Fruit fly (Drosophila melanogaster) whole organism, embryonic: ENCODE measurements around the gene Rab18.

ENCODE experiments used
- Atf6 ChIP-seq: fragments of 200-800 bp; sonication (Bioruptor generic); IDR thresholded peaks from 2 replicates; pipeline ENCODE4 v1.3.6; 2022; ENCODE audit warnings: missing biosample characterization, missing genetic modification characterization
- Awh ChIP-seq: fragments of 200-800 bp; sonication (Bioruptor generic); IDR thresholded peaks from 2 replicates; pipeline ENCODE4, ENCODE4 v1.3.6; 2022; ENCODE audit warnings: missing biosample characterization, missing genetic modification characterization
- CG10209 ChIP-seq: fragments of 200-800 bp; sonication (Bioruptor generic); optimal IDR thresholded peaks from 3 replicates; lab custom pipeline; 2017; ENCODE audit warnings: missing biosample characterization, mild to moderate bottlenecking, missing genetic modification characterization, missing genetic modification reagents
- CG10366 ChIP-seq: fragments of 200-800 bp; sonication (Bioruptor generic); IDR thresholded peaks from 2 replicates; pipeline ENCODE4 v1.3.6; 2022; ENCODE audit warnings: missing biosample characterization, missing genetic modification characterization
- CG10654 ChIP-seq: fragments of 200-800 bp; sonication (Bioruptor generic); optimal IDR thresholded peaks from 2 replicates; lab custom pipeline; 2016; ENCODE audit warnings: missing biosample characterization, missing genetic modification characterization
- CG10979 ChIP-seq: fragments of 200-800 bp; sonication (Bioruptor generic); optimal IDR thresholded peaks from 2 replicates; lab custom pipeline; 2018; ENCODE audit warnings: missing biosample characterization, mild to moderate bottlenecking, missing genetic modification characterization, moderate library complexity
- CG11247 ChIP-seq: fragments of 200-800 bp; sonication (Bioruptor generic); IDR thresholded peaks from 2 replicates; pipeline ENCODE4 v1.3.6; 2022; ENCODE audit warnings: missing biosample characterization, missing genetic modification characterization
- CG11723 ChIP-seq: fragments of 200-800 bp; sonication (Bioruptor generic); optimal IDR thresholded peaks from 2 replicates; lab custom pipeline; 2017; ENCODE audit warnings: missing biosample characterization, mild to moderate bottlenecking, missing genetic modification characterization
- CG14965 ChIP-seq: fragments of 200-800 bp; sonication (Bioruptor generic); optimal IDR thresholded peaks from 2 replicates; lab custom pipeline; 2016; ENCODE audit warnings: missing biosample characterization, missing genetic modification characterization, borderline replicate concordance
- CG15601 ChIP-seq: fragments of 200-800 bp; sonication (Bioruptor generic); optimal IDR thresholded peaks from 3 replicates; lab custom pipeline; 2019; ENCODE audit warnings: missing biosample characterization, mild to moderate bottlenecking, missing genetic modification characterization, moderate library complexity
- CG16779 ChIP-seq: fragments of 200-800 bp; sonication (Bioruptor generic); IDR thresholded peaks from 2 replicates; pipeline ENCODE4 v1.3.6; 2022; ENCODE audit warnings: missing biosample characterization, missing genetic modification characterization
- CG1792 ChIP-seq: fragments of 200-800 bp; sonication (Bioruptor generic); optimal IDR thresholded peaks from 2 replicates; lab custom pipeline; 2016; ENCODE audit warnings: missing biosample characterization, missing genetic modification characterization
- CG1832 ChIP-seq: fragments of 200-800 bp; sonication (Bioruptor generic); optimal IDR thresholded peaks from 2 replicates; lab custom pipeline; 2017; ENCODE audit warnings: missing biosample characterization, mild to moderate bottlenecking, missing genetic modification characterization, inconsistent platforms
- CG32767 ChIP-seq: fragments of 200-800 bp; sonication (Bioruptor generic); IDR thresholded peaks from 2 replicates; pipeline ENCODE4 v1.3.6; 2022; ENCODE audit warnings: missing biosample characterization, missing genetic modification characterization
- CG3847 ChIP-seq: fragments of 200-800 bp; sonication (Bioruptor generic); IDR thresholded peaks from 2 replicates; pipeline ENCODE4 v1.3.6; 2022; ENCODE audit warnings: missing biosample characterization, missing genetic modification characterization
- CG4328 ChIP-seq: fragments of 200-800 bp; sonication (Bioruptor generic); optimal IDR thresholded peaks from 3 replicates; lab custom pipeline; 2017; ENCODE audit warnings: missing biosample characterization, missing genetic modification reagents, missing genetic modification characterization
- CG5180 ChIP-seq: fragments of 200-800 bp; sonication (Bioruptor generic); optimal IDR thresholded peaks from 3 replicates; lab custom pipeline; 2017; ENCODE audit warnings: missing biosample characterization, missing genetic modification characterization, mild to moderate bottlenecking, moderate library complexity, missing genetic modification reagents
- CG6654 ChIP-seq: fragments of 200-800 bp; sonication (Bioruptor generic); optimal IDR thresholded peaks from 2 replicates; lab custom pipeline; 2017; ENCODE audit warnings: missing biosample characterization, mild to moderate bottlenecking, missing genetic modification characterization
- CG6765 ChIP-seq: fragments of 200-800 bp; sonication (Bioruptor generic); optimal IDR thresholded peaks from 3 replicates; lab custom pipeline; 2017; ENCODE audit warnings: missing biosample characterization, mild to moderate bottlenecking, missing genetic modification characterization
- CG8765 ChIP-seq: fragments of 200-800 bp; sonication (Bioruptor generic); IDR thresholded peaks from 2 replicates; pipeline ENCODE4 v1.3.6; 2022; ENCODE audit warnings: missing biosample characterization, missing genetic modification characterization
- CG9876 ChIP-seq: fragments of 200-800 bp; sonication (Bioruptor generic); optimal IDR thresholded peaks from 2 replicates; lab custom pipeline; 2016; ENCODE audit warnings: missing biosample characterization, missing genetic modification characterization
- Chrac-16 ChIP-seq: fragments of 200-800 bp; sonication (Bioruptor generic); optimal IDR thresholded peaks from 3 replicates; lab custom pipeline; 2016; ENCODE audit warnings: missing biosample characterization, missing genetic modification characterization
- CkIIα-i1 ChIP-seq: fragments of 200-800 bp; sonication (Bioruptor generic); IDR thresholded peaks from 2 replicates; pipeline ENCODE4 v1.3.6; 2022; ENCODE audit warnings: missing biosample characterization, missing genetic modification characterization
- Dfd ChIP-seq, 2 experiments: fragments of >200 bp; optimal IDR thresholded peaks; 2 replicates each; lab custom pipeline; 2017; ENCODE audit warnings: missing biosample characterization in 2 of 2, missing genetic modification characterization in 2 of 2
- Doc2 ChIP-seq: fragments of 200-800 bp; sonication (Bioruptor generic); IDR thresholded peaks from 2 replicates; pipeline ENCODE4 v1.3.6; 2022; ENCODE audit warnings: missing biosample characterization, missing genetic modification characterization
- Gsc ChIP-seq: fragments of 200-800 bp; sonication (Bioruptor generic); IDR thresholded peaks from 2 replicates; pipeline ENCODE4 v1.3.6; 2022; ENCODE audit warnings: missing biosample characterization, missing genetic modification characterization
- HmgD ChIP-seq: fragments of 200-800 bp; sonication (Bioruptor generic); optimal IDR thresholded peaks from 3 replicates; lab custom pipeline; 2016; ENCODE audit warnings: missing biosample characterization, missing genetic modification characterization
- Neu2 ChIP-seq: fragments of 200-800 bp; sonication (Bioruptor generic); optimal IDR thresholded peaks from 3 replicates; lab custom pipeline; 2016; ENCODE audit warnings: missing biosample characterization, missing genetic modification characterization, borderline replicate concordance
- Nf-YA ChIP-seq: fragments of 200-800 bp; sonication (Bioruptor generic); IDR thresholded peaks from 2 replicates; pipeline ENCODE4 v1.3.6; 2022; ENCODE audit warnings: missing biosample characterization, missing genetic modification characterization
- Spps ChIP-seq: fragments of 200-800 bp; sonication (Bioruptor generic); optimal IDR thresholded peaks from 2 replicates; lab custom pipeline; 2018; ENCODE audit warnings: missing biosample characterization, mild to moderate bottlenecking, missing genetic modification characterization
- Stat92E ChIP-seq, 3 experiments: fragments of >200 bp in 2 of 3; fragments of 200-800 bp in 1 of 3; sonication (Bioruptor generic) in 1 of 3; optimal IDR thresholded peaks; 2 replicates each; lab custom pipeline; 2017 to 2019; ENCODE audit warnings: missing biosample characterization in 3 of 3, missing genetic modification characterization in 3 of 3, mild to moderate bottlenecking in 1 of 3, moderate library complexity in 1 of 3
- al ChIP-seq: fragments of 200-800 bp; sonication (Bioruptor generic); IDR thresholded peaks from 2 replicates; pipeline ENCODE4 v1.3.6; 2022; ENCODE audit warnings: missing biosample characterization, missing genetic modification characterization
- ara ChIP-seq: fragments of 200-800 bp; sonication (Bioruptor generic); IDR thresholded peaks from 2 replicates; pipeline ENCODE4 v1.3.6; 2022; ENCODE audit warnings: missing biosample characterization, missing genetic modification characterization
- cato ChIP-seq: fragments of 200-800 bp; sonication (Bioruptor generic); optimal IDR thresholded peaks from 2 replicates; lab custom pipeline; 2016; ENCODE audit warnings: missing biosample characterization, missing genetic modification characterization, borderline replicate concordance
- ci ChIP-seq: fragments of 200-800 bp; sonication (Bioruptor generic); IDR thresholded peaks from 3 replicates; pipeline ENCODE4 v1.3.6; 2022; ENCODE audit warnings: missing biosample characterization, missing genetic modification characterization
- dati ChIP-seq: fragments of 200-800 bp; sonication (Bioruptor generic); IDR thresholded peaks from 2 replicates; pipeline ENCODE4 v1.3.6; 2022; ENCODE audit warnings: missing biosample characterization, missing genetic modification characterization
- fd96Cb ChIP-seq: fragments of 200-800 bp; sonication (Bioruptor generic); optimal IDR thresholded peaks from 2 replicates; lab custom pipeline; 2018; ENCODE audit warnings: missing biosample characterization, mild to moderate bottlenecking, missing genetic modification characterization, moderate library complexity
- gcm2 ChIP-seq: fragments of 200-800 bp; sonication (Bioruptor generic); optimal IDR thresholded peaks from 2 replicates; lab custom pipeline; 2016; ENCODE audit warnings: missing biosample characterization, missing genetic modification characterization
- grn ChIP-seq: fragments of 200-800 bp; sonication (Bioruptor generic); optimal IDR thresholded peaks from 3 replicates; lab custom pipeline; 2017; ENCODE audit warnings: missing biosample characterization, missing genetic modification characterization
- kah ChIP-seq: fragments of 200-800 bp; sonication (Bioruptor generic); optimal IDR thresholded peaks from 2 replicates; lab custom pipeline; 2018; ENCODE audit warnings: missing biosample characterization, mild to moderate bottlenecking, missing genetic modification characterization
- klu ChIP-seq: fragments of 200-800 bp; sonication (Bioruptor generic); IDR thresholded peaks from 2 replicates; pipeline ENCODE4 v1.3.6; 2022; ENCODE audit warnings: missing biosample characterization, missing genetic modification characterization
- lbe ChIP-seq: fragments of 200-800 bp; sonication (Bioruptor generic); optimal IDR thresholded peaks from 2 replicates; lab custom pipeline; 2016; ENCODE audit warnings: missing biosample characterization, mild to moderate bottlenecking, missing genetic modification characterization
- mirr ChIP-seq: fragments of 200-800 bp; sonication (Bioruptor generic); optimal IDR thresholded peaks from 3 replicates; lab custom pipeline; 2018; ENCODE audit warnings: missing biosample characterization, mild to moderate bottlenecking, missing genetic modification characterization
- nerfin-1 ChIP-seq: fragments of 200-800 bp; sonication (Bioruptor generic); optimal IDR thresholded peaks from 3 replicates; lab custom pipeline; 2019; ENCODE audit warnings: missing biosample characterization, mild to moderate bottlenecking, missing genetic modification characterization, moderate library complexity
- ranshi ChIP-seq: fragments of 200-800 bp; sonication (Bioruptor generic); IDR thresholded peaks from 2 replicates; pipeline ENCODE4 v1.3.6; 2022; ENCODE audit warnings: missing biosample characterization, missing genetic modification characterization
- repo ChIP-seq: fragments of 200-800 bp; sonication (Bioruptor generic); optimal IDR thresholded peaks from 2 replicates; lab custom pipeline; 2016; ENCODE audit warnings: missing biosample characterization, missing genetic modification characterization
- sisA ChIP-seq: fragments of 200-800 bp; sonication (Bioruptor generic); IDR thresholded peaks from 2 replicates; pipeline ENCODE4 v1.3.6; 2022; ENCODE audit warnings: missing biosample characterization, missing genetic modification characterization
- sr ChIP-seq: fragments of 200-800 bp; sonication (Bioruptor generic); IDR thresholded peaks from 3 replicates; pipeline ENCODE4 v1.3.6; 2022; ENCODE audit warnings: missing biosample characterization, missing genetic modification characterization
- wek ChIP-seq: fragments of 200-800 bp; sonication (Bioruptor generic); optimal IDR thresholded peaks from 3 replicates; lab custom pipeline; 2018; ENCODE audit warnings: missing biosample characterization, mild to moderate bottlenecking, missing genetic modification characterization, moderate library complexity

Gene Rab18

dm6 chrX:5677400-5678177 is 6.0 kb upstream of the Rab18 start (continued):
- TF ChIP-seq al (GFP tag; lab: Robert Waterston, UW) (peak; percentile 16; the same call in 1 of the 2 replicates), kah (peak; percentile 81), CG1792 (GFP tag; lab: Kevin White, UChicago) (peak; percentile 93), CG9876 (peak; percentile 57), CG10209 (GFP tag; lab: Kevin White, UChicago) (peak; percentile 95), CkIIα-i1 (GFP tag; lab: Robert Waterston, UW) (peak; percentile 59; the same call in 1 of the 2 replicates), grn (GFP tag; lab: Kevin White, UChicago) (peak; percentile 96), CG10654 (GFP tag; lab: Kevin White, UChicago) (peak; percentile 87), ci (GFP tag; lab: Robert Waterston, UW) (peak; percentile 97), sisA (GFP tag; lab: Robert Waterston, UW) (no peak), Neu2 (GFP tag; lab: Kevin White, UChicago) (peak; percentile 46), CG16779 (GFP tag; lab: Robert Waterston, UW) (peak; percentile 89), Atf6 (GFP tag; lab: Robert Waterston, UW) (peak; percentile 94), ranshi (GFP tag; lab: Robert Waterston, UW) (peak; percentile 90), CG1832 (no peak), CG14965 (GFP tag; lab: Kevin White, UChicago) (peak; percentile 73), Nf-YA (GFP tag; lab: Robert Waterston, UW) (peak; percentile 92), HmgD (GFP tag; lab: Kevin White, UChicago) (peak; percentile 62), Stat92E (GFP tag; optimal IDR thresholded peaks at IDR 0.05; lab: Kevin White, UChicago) (peak in 1 of 3 experiments; percentile 39), repo (GFP tag; lab: Kevin White, UChicago) (peak; percentile 87), fd96Cb (peak; percentile 80), CG10979 (tag; lab: Kevin White, UChicago) (peak; percentile 73), CG8765 (GFP tag; lab: Robert Waterston, UW) (0 out of 2 replicates have a peak, but pooled peaks have one; percentile 20), mirr (peak; percentile 98), CG4328 (GFP tag; lab: Kevin White, UChicago) (peak; percentile 98), CG6765 (peak; percentile 91), CG32767 (GFP tag; lab: Robert Waterston, UW) (peak; percentile 78), sr (GFP tag; lab: Robert Waterston, UW) (peak; percentile 83), klu (0 out of 2 replicates have a peak, but pooled peaks have one; percentile 28), CG5180 (peak; percentile 88), lbe (GFP tag; lab: Kevin White, UChicago) (peak; percentile 57), cato (GFP tag; lab: Kevin White, UChicago) (peak; percentile 79), wek (GFP tag; lab: Kevin White, UChicago) (peak; percentile 97), Dfd (GFP tag; optimal IDR thresholded peaks at IDR 0.05; lab: Kevin White, UChicago) (no peak), CG11723 (GFP tag; lab: Kevin White, UChicago) (peak; percentile 90), Spps (tag; lab: Kevin White, UChicago) (peak; percentile 87), gcm2 (GFP tag; lab: Kevin White, UChicago) (peak; percentile 74), CG6654 (GFP tag; lab: Kevin White, UChicago) (peak; percentile 64), Doc2 (no peak), CG3847 (GFP tag; lab: Robert Waterston, UW) (peak; percentile 69), Awh (GFP tag; lab: Robert Waterston, UW) (peak; percentile 97), ara (GFP tag; lab: Robert Waterston, UW) (peak; percentile 97), nerfin-1 (tag; lab: Kevin White, UChicago) (peak; percentile 94), Chrac-16 (GFP tag; lab: Kevin White, UChicago) (peak; percentile 43), CG15601 (peak; percentile 98), dati (GFP tag; lab: Robert Waterston, UW) (peak; percentile 36; the same call in 1 of the 2 replicates), Gsc (GFP tag; lab: Robert Waterston, UW) (no peak), CG11247 (GFP tag; lab: Robert Waterston, UW) (peak; percentile 93), CG10366 (GFP tag; lab: Robert Waterston, UW) (peak; percentile 70)
